Worm (Caenorhabditis elegans) whole organism, young adult: ENCODE data around the gene abt-1.

Source experiments
- B0019.2 ChIP-seq: fragments of 200-800 bp; sonication (Bioruptor generic); conservative IDR thresholded peaks from 2 replicates; pipeline ENCODE4 v1.3.6; 2022; ENCODE audit warnings: missing genetic modification reagents, missing genetic modification characterization, missing compliant biosample characterization
- D2030.7 ChIP-seq: fragments of 200-800 bp; sonication (Bioruptor generic); IDR thresholded peaks from 2 replicates; pipeline ENCODE4 v1.3.6; 2022; ENCODE audit warnings: missing genetic modification reagents, missing genetic modification characterization, missing compliant biosample characterization
- F10E7.11 ChIP-seq: sonication (generic microtip); optimal IDR thresholded peaks from 2 replicates; lab custom pipeline; 2017; ENCODE audit warnings: mild to moderate bottlenecking, missing genetic modification characterization, moderate library complexity, missing compliant biosample characterization
- F22D6.2 ChIP-seq: sonication (generic microtip); optimal IDR thresholded peaks from 2 replicates; lab custom pipeline; 2016; ENCODE audit warnings: mild to moderate bottlenecking, missing genetic modification characterization, missing compliant biosample characterization
- F33H1.4 ChIP-seq: fragments of 200-800 bp; sonication (Bioruptor generic); IDR thresholded peaks from 2 replicates; pipeline ENCODE4 v1.3.6; 2022; ENCODE audit warnings: missing genetic modification reagents, missing genetic modification characterization, missing compliant biosample characterization
- F37B4.10 ChIP-seq: fragments of 200-800 bp; sonication (Bioruptor generic); IDR thresholded peaks from 2 replicates; pipeline ENCODE4 v1.3.6; 2022; ENCODE audit warnings: missing genetic modification characterization, missing compliant biosample characterization
- F57A8.1 ChIP-seq: fragments of 200-800 bp; sonication (Bioruptor generic); optimal IDR thresholded peaks from 2 replicates; lab custom pipeline; 2018; ENCODE audit warnings: mild to moderate bottlenecking, missing genetic modification characterization, moderate library complexity, missing compliant biosample characterization
- K11D2.4 ChIP-seq: fragments of 200-800 bp; sonication (Bioruptor generic); IDR thresholded peaks from 2 replicates; pipeline ENCODE4 v1.3.6; 2022; ENCODE audit warnings: missing genetic modification reagents, missing genetic modification characterization, missing compliant biosample characterization
- Y79H2A.3 ChIP-seq: fragments of 200-800 bp; sonication (Bioruptor generic); conservative IDR thresholded peaks from 2 replicates; pipeline ENCODE4 v1.3.6; 2022; ENCODE audit warnings: missing genetic modification reagents, missing genetic modification characterization, missing compliant biosample characterization
- Y95B8A.8 ChIP-seq: fragments of 200-800 bp; sonication (Bioruptor generic); IDR thresholded peaks from 2 replicates; pipeline ENCODE4 v1.3.6; 2022; ENCODE audit warnings: missing genetic modification reagents, missing genetic modification characterization, missing compliant biosample characterization
- aptf-3 ChIP-seq: fragments of 200-800 bp; sonication (Bioruptor generic); IDR thresholded peaks from 2 replicates; pipeline ENCODE4 v1.3.6; 2022; ENCODE audit warnings: missing genetic modification characterization, missing compliant biosample characterization
- atf-7 ChIP-seq: sonication (generic microtip); optimal IDR thresholded peaks from 2 replicates; lab custom pipeline; 2017; ENCODE audit warnings: mild to moderate bottlenecking, missing genetic modification characterization, missing compliant biosample characterization
- attf-3 ChIP-seq: fragments of 200-800 bp; sonication (Bioruptor generic); conservative IDR thresholded peaks from 2 replicates; pipeline ENCODE4 v1.3.6; 2022; ENCODE audit warnings: missing genetic modification reagents, missing genetic modification characterization, missing compliant biosample characterization
- ceh-58 ChIP-seq: fragments of 200-800 bp; sonication (Bioruptor generic); IDR thresholded peaks from 2 replicates; pipeline ENCODE4 v1.3.6; 2022; ENCODE audit warnings: missing genetic modification characterization, missing compliant biosample characterization
- ceh-79 ChIP-seq: sonication (generic microtip); optimal IDR thresholded peaks from 2 replicates; lab custom pipeline; 2017; ENCODE audit warnings: mild to moderate bottlenecking, missing genetic modification characterization, missing compliant biosample characterization
- chd-7 ChIP-seq: sonication (generic microtip); optimal IDR thresholded peaks from 2 replicates; lab custom pipeline; 2016; ENCODE audit warnings: mild to moderate bottlenecking, missing genetic modification characterization, moderate library complexity, missing compliant biosample characterization
- die-1 ChIP-seq: sonication (generic microtip); optimal IDR thresholded peaks from 2 replicates; lab custom pipeline; 2016; ENCODE audit warnings: missing genotype, mild to moderate bottlenecking, missing genetic modification characterization, missing compliant biosample characterization
- dox-1 ChIP-seq: fragments of 200-800 bp; sonication (Bioruptor generic); IDR thresholded peaks from 2 replicates; pipeline ENCODE4 v1.3.6; 2022; ENCODE audit warnings: missing genetic modification reagents, missing genetic modification characterization, missing compliant biosample characterization
- dpl-1 ChIP-seq: fragments of 150-350 bp; optimal IDR thresholded peaks from 2 replicates; lab custom pipeline; 2014; ENCODE audit warnings: missing biosample characterization, missing genetic modification reagents, missing genetic modification characterization
- egl-18 ChIP-seq: fragments of 200-800 bp; sonication (Bioruptor generic); IDR thresholded peaks from 2 replicates; pipeline ENCODE4 v1.3.6; 2022; ENCODE audit warnings: missing genetic modification reagents, missing genetic modification characterization, missing compliant biosample characterization
- egrh-3 ChIP-seq: fragments of 200-800 bp; sonication (Bioruptor generic); IDR thresholded peaks from 2 replicates; pipeline ENCODE4 v1.3.6; 2022; ENCODE audit warnings: missing genetic modification reagents, missing genetic modification characterization, missing compliant biosample characterization
- gei-17 ChIP-seq: fragments of 200-800 bp; sonication (Bioruptor generic); optimal IDR thresholded peaks from 2 replicates; lab custom pipeline; 2018; ENCODE audit warnings: mild to moderate bottlenecking, missing genetic modification characterization, missing compliant biosample characterization
- him-1 ChIP-seq: sonication (generic microtip); optimal IDR thresholded peaks from 2 replicates; lab custom pipeline; 2016; ENCODE audit warnings: missing genotype, missing genetic modification reagents, missing genetic modification characterization, missing compliant biosample characterization
- hmg-20 ChIP-seq: fragments of 200-800 bp; sonication (Bioruptor generic); IDR thresholded peaks from 2 replicates; pipeline ENCODE4 v1.3.6; 2022; ENCODE audit warnings: missing genetic modification reagents, missing genetic modification characterization, missing compliant biosample characterization
- hrde-1 ChIP-seq: sonication (generic microtip); optimal IDR thresholded peaks from 2 replicates; lab custom pipeline; 2016; ENCODE audit warnings: missing genetic modification characterization, mild to moderate bottlenecking, missing compliant biosample characterization, moderate library complexity, missing genotype, missing genetic modification reagents, borderline replicate concordance
- lag-1 ChIP-seq: fragments of 200-800 bp; sonication (Bioruptor generic); IDR thresholded peaks from 2 replicates; pipeline ENCODE4 v1.3.6; 2022; ENCODE audit warnings: missing genetic modification reagents, missing genetic modification characterization, missing compliant biosample characterization
- lsl-1 ChIP-seq: fragments of 200-800 bp; sonication (Bioruptor generic); optimal IDR thresholded peaks from 2 replicates; lab custom pipeline; 2018; ENCODE audit warnings: mild to moderate bottlenecking, missing genetic modification characterization, moderate library complexity, missing compliant biosample characterization
- lsy-27 ChIP-seq: sonication (generic microtip); optimal IDR thresholded peaks from 2 replicates; lab custom pipeline; 2017; ENCODE audit warnings: missing genetic modification characterization, mild to moderate bottlenecking, missing compliant biosample characterization, antibody characterized with exemption, missing genotype, borderline replicate concordance; ENCODE audit not compliant: insufficient read depth
- madf-6 ChIP-seq: fragments of 200-800 bp; sonication (Bioruptor generic); IDR thresholded peaks from 2 replicates; pipeline ENCODE4 v1.3.6; 2022; ENCODE audit warnings: missing genetic modification reagents, missing genetic modification characterization, missing compliant biosample characterization
- mxl-1 ChIP-seq: sonication (generic microtip); optimal IDR thresholded peaks from 2 replicates; lab custom pipeline; 2016; ENCODE audit warnings: missing genetic modification characterization, missing compliant biosample characterization
- nfya-2 ChIP-seq: fragments of 200-800 bp; sonication (Bioruptor generic); IDR thresholded peaks from 2 replicates; pipeline ENCODE4 v1.3.6; 2022; ENCODE audit warnings: missing genetic modification reagents, missing genetic modification characterization, missing compliant biosample characterization
- nfyb-1 ChIP-seq: fragments of 200-800 bp; sonication (Bioruptor generic); IDR thresholded peaks from 2 replicates; pipeline ENCODE4 v1.3.6; 2022; ENCODE audit warnings: missing genetic modification reagents, missing genetic modification characterization, missing compliant biosample characterization
- nhr-80 ChIP-seq: sonication (generic microtip); optimal IDR thresholded peaks from 2 replicates; lab custom pipeline; 2016; ENCODE audit warnings: missing genetic modification characterization, missing compliant biosample characterization
- pbrm-1 ChIP-seq: fragments of 200-800 bp; sonication (Bioruptor generic); IDR thresholded peaks from 2 replicates; pipeline ENCODE4 v1.3.6; 2022; ENCODE audit warnings: missing genetic modification reagents, missing genetic modification characterization, missing compliant biosample characterization
- pha-4 ChIP-seq: fragments of 150-350 bp; sonication (generic microtip); optimal IDR thresholded peaks from 2 replicates; lab custom pipeline; 2014; ENCODE audit warnings: missing biosample characterization, missing genetic modification reagents, missing genetic modification characterization
- rec-8 ChIP-seq, 2 experiments: sonication (generic microtip); optimal IDR thresholded peaks; 2 replicates each; lab custom pipeline; 2016; ENCODE audit warnings: mild to moderate bottlenecking in 2 of 2, missing genetic modification characterization in 2 of 2, missing genetic modification reagents in 2 of 2, missing genotype in 2 of 2, missing biosample characterization in 1 of 2, missing compliant biosample characterization in 1 of 2, moderate library complexity in 1 of 2
- repo-1 ChIP-seq: sonication (generic microtip); optimal IDR thresholded peaks from 2 replicates; lab custom pipeline; 2017; ENCODE audit warnings: mild to moderate bottlenecking, missing genetic modification characterization, missing compliant biosample characterization
- snpc-1.1 ChIP-seq: sonication (generic microtip); optimal IDR thresholded peaks from 2 replicates; lab custom pipeline; 2017; ENCODE audit warnings: missing genetic modification characterization, mild to moderate bottlenecking, missing compliant biosample characterization, antibody characterized with exemption, moderate library complexity, missing genotype, missing genetic modification reagents; ENCODE audit not compliant: insufficient read depth
- unc-62 ChIP-seq: fragments of 150-350 bp; optimal IDR thresholded peaks from 2 replicates; lab custom pipeline; 2014; ENCODE audit warnings: missing biosample characterization, missing genetic modification reagents, missing genetic modification characterization
- xnd-1 ChIP-seq: sonication (generic microtip); optimal IDR thresholded peaks from 2 replicates; lab custom pipeline; 2016; ENCODE audit warnings: missing genotype, missing genetic modification reagents, missing genetic modification characterization, missing compliant biosample characterization
- zim-3 ChIP-seq: sonication (generic microtip); optimal IDR thresholded peaks from 2 replicates; lab custom pipeline; 2017; ENCODE audit warnings: mild to moderate bottlenecking, missing genetic modification characterization, moderate library complexity, missing compliant biosample characterization
- ztf-6 ChIP-seq: fragments of 200-800 bp; sonication (Bioruptor generic); IDR thresholded peaks from 2 replicates; pipeline ENCODE4 v1.3.6; 2022; ENCODE audit warnings: missing genetic modification reagents, missing genetic modification characterization, missing compliant biosample characterization

Gene abt-1

DNA sequence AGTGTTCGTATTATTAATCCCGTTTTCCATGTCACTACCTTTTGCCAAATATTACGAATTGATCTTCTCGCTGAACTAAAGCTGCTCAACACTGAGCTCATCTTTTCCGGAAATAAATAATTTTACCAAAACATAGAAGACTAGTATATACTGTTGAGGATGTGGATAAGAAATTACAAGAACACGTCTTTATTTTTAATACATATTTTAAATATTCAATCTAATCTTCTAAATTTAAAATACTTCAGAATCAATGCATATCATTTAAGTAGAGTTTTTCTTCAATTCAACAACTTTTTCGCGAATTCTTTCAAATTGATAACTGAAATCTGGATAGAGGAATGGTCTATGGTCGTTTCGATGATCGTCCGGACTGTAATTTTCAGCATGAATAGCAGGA lies at the start of gene abt-1:
TSS of gene abt-1 (minus strand) at position 101 of the 400 bp plus-strand sequence.
- TF ChIP-seq hrde-1 (tag; lab: Kevin White, UChicago), result no peak
- no peak for TF ChIP-seq dpl-1 (GFP tag; lab: Kevin White, UChicago)
- TF ChIP-seq gei-17 (GFP tag; lab: Kevin White, UChicago), result no peak
- no peak for TF ChIP-seq nfyb-1 (GFP tag; lab: Robert Waterston, UW)
- TF ChIP-seq him-1 (tag; lab: Kevin White, UChicago), result no peak
- TF ChIP-seq Y79H2A.3 (GFP tag; lab: Robert Waterston, UW), result no peak
- TF ChIP-seq nhr-80 (tag; lab: Kevin White, UChicago), result no peak
- TF ChIP-seq nfya-2 (GFP tag; lab: Robert Waterston, UW), result no peak
- TF ChIP-seq pha-4 (tag; lab: Kevin White, UChicago), result no peak
- no peak for TF ChIP-seq ceh-58 (GFP tag; lab: Robert Waterston, UW)
- no peak for TF ChIP-seq ceh-79 (tag; lab: Kevin White, UChicago)
- TF ChIP-seq hmg-20, result no peak
- TF ChIP-seq F22D6.2 (tag; lab: Kevin White, UChicago), result no peak
- no peak for TF ChIP-seq chd-7 (tag; lab: Kevin White, UChicago)

DNA sequence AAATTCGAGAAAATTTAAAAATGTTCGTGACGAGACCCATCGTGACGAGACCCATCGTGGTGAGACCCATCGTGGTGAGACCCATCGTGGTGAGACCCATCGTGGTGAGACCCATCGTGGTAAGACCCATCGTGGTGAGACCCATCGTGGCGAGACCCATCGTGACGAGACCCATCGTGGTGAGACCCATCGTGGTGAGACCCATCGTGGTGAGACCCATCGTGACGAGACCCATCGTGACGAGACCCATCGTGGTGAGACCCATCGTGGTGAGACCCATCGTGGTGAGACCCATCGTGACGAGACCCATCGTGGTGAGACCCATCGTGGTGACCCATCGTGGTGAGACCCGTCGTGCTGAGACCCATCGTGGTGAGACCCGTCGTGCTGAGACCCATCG lies 48.2 kb upstream of the abt-1 start:
- TF ChIP-seq aptf-3 (0 out of 2 replicates have a peak, but pooled peaks have one; percentile 36), madf-6 (0 out of 2 replicates have a peak, but pooled peaks have one; percentile 33), B0019.2 (GFP tag; lab: Robert Waterston, UW) (peak; percentile 4; the same call in 1 of the 2 replicates), pbrm-1 (GFP tag; lab: Robert Waterston, UW) (peak; percentile 52; the same call in 1 of the 2 replicates), Y95B8A.8 (GFP tag; lab: Robert Waterston, UW) (0 out of 2 replicates have a peak, but pooled peaks have one; percentile 59), F33H1.4 (GFP tag; lab: Robert Waterston, UW) (peak; percentile 63), egl-18 (GFP tag; lab: Robert Waterston, UW) (0 out of 2 replicates have a peak, but pooled peaks have one; percentile 15), dox-1 (GFP tag; lab: Robert Waterston, UW) (0 out of 2 replicates have a peak, but pooled peaks have one; percentile 40), lag-1 (GFP tag; lab: Robert Waterston, UW) (0 out of 2 replicates have a peak, but pooled peaks have one; percentile 8), D2030.7 (GFP tag; lab: Robert Waterston, UW) (0 out of 2 replicates have a peak, but pooled peaks have one; percentile 37), egrh-3 (GFP tag; lab: Robert Waterston, UW) (peak; percentile 83), F37B4.10 (GFP tag; lab: Robert Waterston, UW) (0 out of 2 replicates have a peak, but pooled peaks have one; percentile 85)

DNA sequence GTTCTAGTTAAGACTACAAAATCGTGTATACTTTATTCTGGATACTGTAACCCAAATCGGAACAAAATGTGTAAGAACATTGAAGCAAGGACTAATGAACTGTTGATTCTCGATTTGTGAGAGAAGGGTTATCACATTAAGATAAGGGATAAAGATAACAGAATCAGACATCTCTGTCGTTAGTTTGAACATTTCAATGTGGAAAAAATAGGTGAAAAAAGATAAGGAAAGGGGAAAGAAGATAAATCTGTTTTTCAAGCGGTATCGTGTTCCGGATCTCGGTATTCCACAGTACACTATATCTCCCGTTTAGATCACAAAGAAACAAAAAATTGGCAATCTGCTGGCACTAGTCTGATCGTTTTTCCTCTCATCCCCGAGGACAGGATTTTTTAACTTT lies 46.4 kb upstream of the abt-1 start:
- no peak for TF ChIP-seq xnd-1
- TF ChIP-seq lsy-27 (tag; lab: Kevin White, UChicago), result no peak
- no peak for TF ChIP-seq attf-3 (GFP tag; lab: Robert Waterston, UW)
- TF ChIP-seq repo-1, result no peak
- TF ChIP-seq K11D2.4 (GFP tag; lab: Robert Waterston, UW), result no peak
- TF ChIP-seq snpc-1.1 (tag; lab: Kevin White, UChicago), result no peak
- TF ChIP-seq zim-3 (tag; lab: Kevin White, UChicago), result no peak
- no peak for TF ChIP-seq atf-7 (tag; lab: Kevin White, UChicago)
- TF ChIP-seq hmg-20, result no peak

DNA sequence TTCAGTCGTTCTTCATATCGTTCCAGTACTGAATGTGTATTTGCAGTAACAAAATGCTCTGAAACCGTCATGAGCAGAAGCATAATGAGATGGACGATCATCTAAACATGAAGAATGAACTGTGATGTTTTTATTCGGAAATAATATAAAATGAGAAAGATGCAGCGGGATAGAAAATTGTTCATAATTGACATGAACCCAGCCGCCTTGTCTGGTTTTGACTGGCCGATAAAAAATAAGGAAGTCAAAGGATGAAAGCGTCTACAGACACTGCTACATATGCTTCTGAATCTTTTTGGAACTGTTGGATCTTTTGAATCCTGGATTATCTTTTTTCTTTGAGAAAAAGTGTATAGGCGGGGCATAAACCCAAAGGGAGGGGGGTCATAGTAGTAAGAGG lies 44.8 kb upstream of the abt-1 start, which contains the start of gene F01G10.9:
TSS of gene F01G10.9 (minus strand) at position 101 of the 400 bp plus-strand sequence.
- TF ChIP-seq F57A8.1 (GFP tag; lab: Kevin White, UChicago) (no peak), hrde-1 (tag; lab: Kevin White, UChicago) (no peak), atf-7 (tag; lab: Kevin White, UChicago) (no peak), rec-8 (tag; optimal IDR thresholded peaks at IDR 0.05; lab: Kevin White, UChicago) (no peak), mxl-1 (no peak), ztf-6 (no peak), lsl-1 (no peak), unc-62 (GFP tag; lab: Kevin White, UChicago) (no peak), F10E7.11 (tag; lab: Kevin White, UChicago) (no peak), die-1 (tag; lab: Kevin White, UChicago) (no peak), xnd-1 (no peak)
